Fruit fly (Drosophila melanogaster) whole organism, embryonic: ENCODE measurements around the gene CG4452.

ENCODE experiments used
- Aef1 ChIP-seq: fragments of 200-800 bp; sonication (Bioruptor generic); IDR thresholded peaks from 3 replicates; pipeline ENCODE4 v1.3.6; 2022; ENCODE audit warnings: missing biosample characterization, missing genetic modification characterization
- Awh ChIP-seq: fragments of 200-800 bp; sonication (Bioruptor generic); IDR thresholded peaks from 2 replicates; pipeline ENCODE4, ENCODE4 v1.3.6; 2022; ENCODE audit warnings: missing biosample characterization, missing genetic modification characterization
- Bteb2 ChIP-seq: fragments of 200-800 bp; sonication (Bioruptor generic); optimal IDR thresholded peaks from 2 replicates; lab custom pipeline; 2016; ENCODE audit warnings: missing biosample characterization, missing genetic modification characterization
- CG1024 ChIP-seq: fragments of 200-800 bp; sonication (Bioruptor generic); IDR thresholded peaks from 2 replicates; pipeline ENCODE4 v1.3.6; 2022; ENCODE audit warnings: missing biosample characterization, missing genetic modification characterization
- CG12104 ChIP-seq: fragments of 200-800 bp; sonication (Bioruptor generic); optimal IDR thresholded peaks from 3 replicates; lab custom pipeline; 2016; ENCODE audit warnings: missing biosample characterization, missing genetic modification characterization
- CG12659 ChIP-seq: fragments of 200-800 bp; sonication (Bioruptor generic); optimal IDR thresholded peaks from 3 replicates; lab custom pipeline; 2017; ENCODE audit warnings: mild to moderate bottlenecking, missing biosample characterization, missing genetic modification reagents, missing genetic modification characterization
- CG15601 ChIP-seq: fragments of 200-800 bp; sonication (Bioruptor generic); optimal IDR thresholded peaks from 3 replicates; lab custom pipeline; 2019; ENCODE audit warnings: missing biosample characterization, mild to moderate bottlenecking, missing genetic modification characterization, moderate library complexity
- CG1603 ChIP-seq: fragments of 200-800 bp; sonication (Bioruptor generic); optimal IDR thresholded peaks from 2 replicates; lab custom pipeline; 2019; ENCODE audit warnings: missing biosample characterization, mild to moderate bottlenecking, missing genetic modification characterization, moderate library complexity
- CG17186 ChIP-seq: fragments of 200-800 bp; sonication (Bioruptor generic); optimal IDR thresholded peaks from 3 replicates; lab custom pipeline; 2017; ENCODE audit warnings: missing biosample characterization, missing genetic modification reagents, missing genetic modification characterization
- CG18262 ChIP-seq: fragments of 200-800 bp; optimal IDR thresholded peaks from 3 replicates; lab custom pipeline; 2019; ENCODE audit warnings: missing biosample characterization, mild to moderate bottlenecking, missing genetic modification characterization, moderate library complexity
- CG30431 ChIP-seq: fragments of 200-800 bp; sonication (Bioruptor generic); optimal IDR thresholded peaks from 2 replicates; lab custom pipeline; 2017; ENCODE audit warnings: missing biosample characterization, missing genetic modification characterization
- CG32772 ChIP-seq: fragments of 200-800 bp; sonication (Bioruptor generic); IDR thresholded peaks from 2 replicates; pipeline ENCODE4 v1.3.6; 2022; ENCODE audit warnings: missing biosample characterization, missing genetic modification characterization
- CG3838 ChIP-seq: fragments of 200-800 bp; sonication (Bioruptor generic); optimal IDR thresholded peaks from 3 replicates; lab custom pipeline; 2016; ENCODE audit warnings: missing biosample characterization, missing genetic modification characterization
- CG3847 ChIP-seq: fragments of 200-800 bp; sonication (Bioruptor generic); IDR thresholded peaks from 2 replicates; pipeline ENCODE4 v1.3.6; 2022; ENCODE audit warnings: missing biosample characterization, missing genetic modification characterization
- CG7786 ChIP-seq: fragments of 200-800 bp; sonication (Bioruptor generic); optimal IDR thresholded peaks from 2 replicates; lab custom pipeline; 2016; ENCODE audit warnings: missing biosample characterization, missing genetic modification characterization
- CG7963 ChIP-seq: fragments of 200-800 bp; sonication (Bioruptor generic); IDR thresholded peaks from 3 replicates; pipeline ENCODE4 v1.3.6; 2022; ENCODE audit warnings: missing biosample characterization, missing genetic modification characterization; ENCODE audit not compliant: partially characterized antibody
- CG8388 ChIP-seq: fragments of 200-800 bp; sonication (Bioruptor generic); optimal IDR thresholded peaks from 2 replicates; lab custom pipeline; 2019; ENCODE audit warnings: missing biosample characterization, mild to moderate bottlenecking, missing genetic modification characterization, moderate library complexity
- CG9932 ChIP-seq: fragments of 200-800 bp; sonication (Bioruptor generic); IDR thresholded peaks from 2 replicates; pipeline ENCODE4 v1.3.6; 2022; ENCODE audit warnings: missing biosample characterization, missing genetic modification characterization
- Dip2 ChIP-seq: fragments of 200-800 bp; sonication (Bioruptor generic); IDR thresholded peaks from 2 replicates; pipeline ENCODE4 v1.3.6; 2022; ENCODE audit warnings: missing biosample characterization, missing genetic modification characterization
- Dp ChIP-seq: fragments of 200-800 bp; sonication (Bioruptor generic); optimal IDR thresholded peaks from 2 replicates; lab custom pipeline; 2018; ENCODE audit warnings: missing biosample characterization, mild to moderate bottlenecking, missing genetic modification characterization, moderate library complexity
- Nf-YC ChIP-seq: fragments of 200-800 bp; optimal IDR thresholded peaks from 3 replicates; lab custom pipeline; 2019; ENCODE audit warnings: missing biosample characterization, mild to moderate bottlenecking, missing genetic modification characterization, moderate library complexity
- NfI ChIP-seq: fragments of 200-800 bp; sonication (Bioruptor generic); optimal IDR thresholded peaks from 3 replicates; lab custom pipeline; 2018; ENCODE audit warnings: missing biosample characterization, mild to moderate bottlenecking, missing genetic modification characterization, moderate library complexity
- Opbp ChIP-seq: fragments of 200-800 bp; sonication (Bioruptor generic); IDR thresholded peaks from 3 replicates; pipeline ENCODE4 v1.3.6; 2022; ENCODE audit warnings: missing biosample characterization, missing genetic modification characterization; ENCODE audit not compliant: partially characterized antibody
- Rfx ChIP-seq: fragments of 200-800 bp; sonication (Bioruptor generic); IDR thresholded peaks from 2 replicates; pipeline ENCODE4 v1.3.6; 2022; ENCODE audit warnings: missing biosample characterization, missing genetic modification characterization
- Sox100B ChIP-seq: fragments of 200-800 bp; sonication (Bioruptor generic); optimal IDR thresholded peaks from 3 replicates; lab custom pipeline; 2018; ENCODE audit warnings: missing biosample characterization, mild to moderate bottlenecking, missing genetic modification characterization
- Sry-β ChIP-seq: fragments of 200-800 bp; sonication (Bioruptor generic); optimal IDR thresholded peaks from 2 replicates; lab custom pipeline; 2018; ENCODE audit warnings: missing biosample characterization, mild to moderate bottlenecking, missing genetic modification characterization, moderate library complexity
- Ssrp ChIP-seq: fragments of 200-800 bp; sonication (Bioruptor generic); optimal IDR thresholded peaks from 2 replicates; lab custom pipeline; 2018; ENCODE audit warnings: missing biosample characterization, mild to moderate bottlenecking, missing genetic modification characterization, moderate library complexity
- Tbp ChIP-seq: fragments of >200 bp; optimal IDR thresholded peaks from 2 replicates; lab custom pipeline; 2018; ENCODE audit warnings: missing biosample characterization, missing genetic modification characterization
- amos ChIP-seq: fragments of 200-800 bp; sonication (Bioruptor generic); IDR thresholded peaks from 2 replicates; pipeline ENCODE4 v1.3.6; 2022; ENCODE audit warnings: missing biosample characterization, missing genetic modification characterization; ENCODE audit not compliant: partially characterized antibody
- aop ChIP-seq: fragments of 200-800 bp; sonication (Bioruptor generic); IDR thresholded peaks from 2 replicates; pipeline ENCODE4 v1.3.6; 2022; ENCODE audit warnings: missing biosample characterization, missing genetic modification characterization
- ato ChIP-seq: fragments of 200-800 bp; sonication (Bioruptor generic); IDR thresholded peaks from 2 replicates; pipeline ENCODE4 v1.3.6; 2022; ENCODE audit warnings: missing biosample characterization, missing genetic modification characterization; ENCODE audit not compliant: partially characterized antibody
- chm ChIP-seq: fragments of 200-800 bp; sonication (Bioruptor generic); IDR thresholded peaks from 2 replicates; pipeline ENCODE4 v1.3.6; 2022; ENCODE audit warnings: missing biosample characterization, missing genetic modification characterization
- crc ChIP-seq: fragments of 200-800 bp; sonication (Bioruptor generic); optimal IDR thresholded peaks from 2 replicates; lab custom pipeline; 2016; ENCODE audit warnings: missing biosample characterization, missing genetic modification characterization
- cwo ChIP-seq: fragments of 200-800 bp; sonication (Bioruptor generic); optimal IDR thresholded peaks from 3 replicates; lab custom pipeline; 2017; ENCODE audit warnings: missing biosample characterization, missing genetic modification characterization, mild to moderate bottlenecking, moderate library complexity, missing genetic modification reagents
- grn ChIP-seq: fragments of 200-800 bp; sonication (Bioruptor generic); optimal IDR thresholded peaks from 3 replicates; lab custom pipeline; 2017; ENCODE audit warnings: missing biosample characterization, missing genetic modification characterization
- gsb ChIP-seq: fragments of 200-800 bp; sonication (Bioruptor generic); IDR thresholded peaks from 2 replicates; pipeline ENCODE4 v1.3.6; 2022; ENCODE audit warnings: missing biosample characterization, missing genetic modification characterization
- hth ChIP-seq: fragments of >200 bp; optimal IDR thresholded peaks from 2 replicates; lab custom pipeline; 2017; ENCODE audit warnings: inconsistent platforms
- ken ChIP-seq: fragments of 200-800 bp; sonication (Bioruptor generic); IDR thresholded peaks from 3 replicates; pipeline ENCODE4 v1.3.6; 2022; ENCODE audit warnings: missing biosample characterization, missing genetic modification characterization
- lbe ChIP-seq: fragments of 200-800 bp; sonication (Bioruptor generic); optimal IDR thresholded peaks from 2 replicates; lab custom pipeline; 2016; ENCODE audit warnings: missing biosample characterization, mild to moderate bottlenecking, missing genetic modification characterization
- mld ChIP-seq: fragments of 200-800 bp; sonication (Bioruptor generic); IDR thresholded peaks from 3 replicates; pipeline ENCODE4 v1.3.6; 2022; ENCODE audit warnings: missing biosample characterization, missing genetic modification characterization; ENCODE audit not compliant: partially characterized antibody
- pnt ChIP-seq: fragments of 200-800 bp; sonication (Bioruptor generic); optimal IDR thresholded peaks from 3 replicates; lab custom pipeline; 2016; ENCODE audit warnings: missing biosample characterization, missing genetic modification characterization
- ranshi ChIP-seq: fragments of 200-800 bp; sonication (Bioruptor generic); IDR thresholded peaks from 2 replicates; pipeline ENCODE4 v1.3.6; 2022; ENCODE audit warnings: missing biosample characterization, missing genetic modification characterization
- slp2 ChIP-seq: fragments of 200-800 bp; sonication (Bioruptor generic); optimal IDR thresholded peaks from 2 replicates; lab custom pipeline; 2016; ENCODE audit warnings: missing biosample characterization, missing genetic modification characterization
- sna ChIP-seq: fragments of 200-800 bp; sonication (Bioruptor generic); IDR thresholded peaks from 2 replicates; pipeline ENCODE4 v1.3.6; 2022; ENCODE audit warnings: missing biosample characterization, missing genetic modification characterization; ENCODE audit not compliant: partially characterized antibody
- so ChIP-seq: fragments of 200-800 bp; sonication (Bioruptor generic); IDR thresholded peaks from 3 replicates; pipeline ENCODE4 v1.3.6; 2022; ENCODE audit warnings: missing biosample characterization, missing genetic modification characterization
- sob ChIP-seq: fragments of 200-800 bp; sonication (Bioruptor generic); IDR thresholded peaks from 2 replicates; pipeline ENCODE4 v1.3.6; 2022; ENCODE audit warnings: missing biosample characterization, missing genetic modification characterization
- sug ChIP-seq: fragments of 200-800 bp; optimal IDR thresholded peaks from 2 replicates; lab custom pipeline; 2019; ENCODE audit warnings: missing biosample characterization, mild to moderate bottlenecking, missing genetic modification characterization, moderate library complexity
- tap ChIP-seq: fragments of 200-800 bp; optimal IDR thresholded peaks from 3 replicates; lab custom pipeline; 2019; ENCODE audit warnings: missing biosample characterization, mild to moderate bottlenecking, missing genetic modification characterization, moderate library complexity
- tio ChIP-seq: fragments of 200-800 bp; sonication (Bioruptor generic); optimal IDR thresholded peaks from 2 replicates; lab custom pipeline; 2017; ENCODE audit warnings: missing biosample characterization, missing genetic modification characterization, inconsistent platforms
- tna ChIP-seq: fragments of 200-800 bp; sonication (Bioruptor generic); IDR thresholded peaks from 2 replicates; pipeline ENCODE4 v1.3.6; 2022; ENCODE audit warnings: missing biosample characterization, missing genetic modification characterization; ENCODE audit not compliant: partially characterized antibody
- wdn ChIP-seq: fragments of 200-800 bp; sonication (Bioruptor generic); IDR thresholded peaks from 2 replicates; pipeline ENCODE4 v1.3.6; 2022; ENCODE audit warnings: missing biosample characterization, missing genetic modification characterization
- yki ChIP-seq: fragments of >200 bp; optimal IDR thresholded peaks from 3 replicates; lab custom pipeline; 2018

The CG4452 gene

DNA sequence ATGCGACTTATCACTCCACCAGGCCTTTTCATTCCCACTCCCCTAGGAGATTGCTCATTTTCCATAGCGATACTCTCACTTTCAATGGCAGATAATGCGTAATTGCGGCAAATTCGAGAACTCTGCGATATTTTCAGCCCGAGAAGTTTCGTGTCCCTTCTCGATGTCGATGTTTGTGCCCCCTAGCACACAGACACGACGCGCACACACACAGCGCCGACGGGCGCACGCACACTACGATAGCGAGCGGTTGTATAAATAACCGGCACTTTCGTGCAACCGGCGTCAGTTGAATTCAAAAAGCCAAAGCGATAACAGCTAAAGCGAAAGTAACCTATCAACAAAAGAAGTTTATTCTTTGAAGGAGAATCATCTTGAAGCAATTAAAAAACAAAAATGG, 14.4 kb downstream of the CG4452 start, which contains the start of gene Hsp23 (continued):
- TF ChIP-seq tna (GFP tag; lab: Robert Waterston, UW) (no peak), CG30431 (GFP tag; lab: Kevin White, UChicago) (no peak), CG7786 (GFP tag; lab: Kevin White, UChicago) (no peak), Bteb2 (GFP tag; lab: Kevin White, UChicago) (no peak), ranshi (GFP tag; lab: Robert Waterston, UW) (no peak), ato (GFP tag; lab: Robert Waterston, UW) (no peak), lbe (peak; percentile 65), pnt (no peak), Opbp (GFP tag; lab: Robert Waterston, UW) (peak; percentile 54; the same call in 2 of the 3 replicates), sug (tag; lab: Kevin White, UChicago) (no peak), Awh (GFP tag; lab: Robert Waterston, UW) (no peak), Sox100B (GFP tag; lab: Kevin White, UChicago) (no peak), chm (no peak), sna (GFP tag; lab: Robert Waterston, UW) (peak; percentile 38; the same call in 1 of the 2 replicates), tap (tag; lab: Kevin White, UChicago) (no peak), Dip2 (GFP tag; lab: Robert Waterston, UW) (no peak), CG8388 (GFP tag; lab: Kevin White, UChicago) (no peak), ken (GFP tag; lab: Robert Waterston, UW) (no peak), CG7963 (GFP tag; lab: Robert Waterston, UW) (no peak; the same call in 2 of the 3 replicates), CG15601 (peak; percentile 41), Dp (no peak), mld (GFP tag; lab: Robert Waterston, UW) (0 out of 3 replicates have a peak, but pooled peaks have one; percentile 15), CG12659 (no peak), CG17186 (GFP tag; lab: Kevin White, UChicago) (no peak), amos (GFP tag; lab: Robert Waterston, UW) (peak; percentile 37; the same call in 1 of the 2 replicates), wdn (GFP tag; lab: Robert Waterston, UW) (no peak), tio (no peak), Rfx (GFP tag; lab: Robert Waterston, UW) (peak; percentile 24; the same call in 1 of the 2 replicates), grn (GFP tag; lab: Kevin White, UChicago) (no peak), CG1024 (no peak), NfI (GFP tag; lab: Kevin White, UChicago) (no peak), Ssrp (tag; lab: Kevin White, UChicago) (no peak), Tbp (GFP tag; lab: Kevin White, UChicago) (no peak), hth (lab: Kevin White, UChicago) (no peak), gsb (GFP tag; lab: Robert Waterston, UW) (no peak), slp2 (GFP tag; lab: Kevin White, UChicago) (no peak), aop (GFP tag; lab: Robert Waterston, UW) (no peak), CG3847 (GFP tag; lab: Robert Waterston, UW) (no peak), sob (GFP tag; lab: Robert Waterston, UW) (no peak), CG9932 (no peak), CG3838 (GFP tag; lab: Kevin White, UChicago) (no peak), CG18262 (tag; lab: Kevin White, UChicago) (no peak), Aef1 (GFP tag; lab: Robert Waterston, UW) (no peak), so (no peak; the same call in 2 of the 3 replicates), CG1603 (tag; lab: Kevin White, UChicago) (peak; percentile 9), CG12104 (GFP tag; lab: Kevin White, UChicago) (no peak), Sry-β (GFP tag; lab: Kevin White, UChicago) (no peak), yki (no peak), crc (no peak), Nf-YC (tag; lab: Kevin White, UChicago) (peak; percentile 6), CG32772 (GFP tag; lab: Robert Waterston, UW) (no peak), cwo (GFP tag; lab: Kevin White, UChicago) (no peak)
